Worm (Caenorhabditis elegans): Measurements from ENCODE around the gene grd-16.

- TF ChIP-seq F10E7.11 (tag; optimal IDR thresholded peaks at IDR 0.05) (no peak), ama-1 (optimal IDR thresholded peaks at IDR 0.05) (no peak), ama-1 (GFP tag; optimal IDR thresholded peaks at IDR 0.05) (no peak), dpl-1 (GFP tag; optimal IDR thresholded peaks at IDR 0.05) (no peak), cebp-1 (GFP tag; IDR thresholded peaks at IDR 0.05) (no peak), cebp-1 (tag; optimal IDR thresholded peaks at IDR 0.05) (no peak), mel-28 (tag; optimal IDR thresholded peaks at IDR 0.05; ENCODE audit: borderline replicate concordance) (no peak), ets-4 (GFP tag; optimal IDR thresholded peaks at IDR 0.05) (no peak), C17E4.6 (GFP tag; IDR thresholded peaks at IDR 0.05) (no peak), chd-7 (tag; optimal IDR thresholded peaks at IDR 0.05) (no peak), pha-4 (tag; optimal IDR thresholded peaks at IDR 0.05) (no peak), gei-17 (GFP tag; optimal IDR thresholded peaks at IDR 0.05) (no peak), snpc-4 (GFP tag; optimal IDR thresholded peaks at IDR 0.05) (no peak), snpc-4 (tag; optimal IDR thresholded peaks at IDR 0.05) (no peak), snpc-1.3 (tag; optimal IDR thresholded peaks at IDR 0.05; ENCODE audit: insufficient read depth) (no peak), ztf-26 (tag; optimal IDR thresholded peaks at IDR 0.05) (no peak)
Observed at ce11 chrIV:2467378-2467777, 9.1 kb upstream of the grd-16 start, which contains the start of gene ilys-2.

All from whole organism, young adult.